Worm (Caenorhabditis elegans) whole organism, L4 larva: ENCODE measurements around the gene clec-51.

Experiments
- D1046.2 ChIP-seq: fragments of 200-800 bp; sonication (Bioruptor generic); IDR thresholded peaks from 2 replicates; pipeline ENCODE4 v1.3.6; 2022; ENCODE audit warnings: missing genetic modification characterization, missing compliant biosample characterization
- F10B5.3 ChIP-seq: sonication (generic microtip); optimal IDR thresholded peaks from 2 replicates; lab custom pipeline; 2016; ENCODE audit warnings: mild to moderate bottlenecking, missing genetic modification characterization, missing compliant biosample characterization
- F49E8.2 ChIP-seq: sonication (generic microtip); optimal IDR thresholded peaks from 2 replicates; lab custom pipeline; 2016; ENCODE audit warnings: missing compliant biosample characterization, mild to moderate bottlenecking, missing genetic modification characterization, borderline replicate concordance
- R02D3.7 ChIP-seq: fragments of 150-350 bp; sonication (generic microtip); optimal IDR thresholded peaks from 3 replicates; lab custom pipeline; 2014; ENCODE audit warnings: missing biosample characterization, missing genetic modification characterization
- T20F7.1 ChIP-seq: fragments of 200-800 bp; sonication (Bioruptor generic); optimal IDR thresholded peaks from 2 replicates; lab custom pipeline; 2018; ENCODE audit warnings: mild to moderate bottlenecking, missing genetic modification characterization, missing compliant biosample characterization
- Y75B8A.6 ChIP-seq: fragments of 200-800 bp; sonication (Bioruptor generic); IDR thresholded peaks from 2 replicates; pipeline ENCODE4 v1.3.6; 2022; ENCODE audit warnings: missing genetic modification reagents, missing genetic modification characterization, missing compliant biosample characterization
- ZK546.5 ChIP-seq, 2 experiments: sonication (generic microtip); optimal IDR thresholded peaks; 2 replicates each; lab custom pipeline; 2017; ENCODE audit warnings: missing biosample characterization in 2 of 2, missing genetic modification characterization in 2 of 2
- ama-1 ChIP-seq: fragments of 150-350 bp; optimal IDR thresholded peaks from 2 replicates; lab custom pipeline; 2014; ENCODE audit warnings: inconsistent platforms, mixed read lengths
- ceh-62 ChIP-seq: sonication (generic microtip); optimal IDR thresholded peaks from 2 replicates; lab custom pipeline; 2017; ENCODE audit warnings: missing biosample characterization, missing genetic modification characterization
- ctbp-1 ChIP-seq: fragments of 200-800 bp; sonication (Bioruptor generic); IDR thresholded peaks from 2 replicates; pipeline ENCODE4 v1.3.6; 2022; ENCODE audit warnings: missing genetic modification reagents, missing genetic modification characterization, missing compliant biosample characterization
- daf-12 ChIP-seq: fragments of 150-350 bp; optimal IDR thresholded peaks from 2 replicates; lab custom pipeline; 2014; ENCODE audit warnings: missing biosample characterization, missing genetic modification reagents, missing genetic modification characterization
- daf-16 ChIP-seq, 3 experiments: sonication (generic microtip); optimal IDR thresholded peaks; 2 replicates each; lab custom pipeline; 2016 to 2017; ENCODE audit warnings: missing genetic modification characterization in 3 of 3, missing genetic modification reagents in 3 of 3, mild to moderate bottlenecking in 2 of 3, missing compliant biosample characterization in 2 of 3, missing biosample characterization in 1 of 3, moderate library complexity in 1 of 3
- dmd-6 ChIP-seq: fragments of 200-800 bp; sonication (Bioruptor generic); IDR thresholded peaks from 2 replicates; pipeline ENCODE4 v1.3.6; 2022; ENCODE audit warnings: missing genetic modification reagents, missing genetic modification characterization, missing compliant biosample characterization
- dpl-1 ChIP-seq: fragments of 150-350 bp; optimal IDR thresholded peaks from 2 replicates; lab custom pipeline; 2014; ENCODE audit warnings: missing biosample characterization, missing genetic modification reagents, missing genetic modification characterization
- dve-1 ChIP-seq: sonication (generic microtip); optimal IDR thresholded peaks from 2 replicates; lab custom pipeline; 2017; ENCODE audit warnings: antibody characterized with exemption, mild to moderate bottlenecking, missing genetic modification characterization, missing compliant biosample characterization; ENCODE audit not compliant: insufficient read depth
- hif-1 ChIP-seq, 2 experiments: sonication (generic microtip); optimal IDR thresholded peaks; 2 replicates each; lab custom pipeline; 2016 to 2017; ENCODE audit warnings: missing compliant biosample characterization in 2 of 2, missing genetic modification characterization in 2 of 2, missing genetic modification reagents in 2 of 2, missing genotype in 2 of 2, mild to moderate bottlenecking in 1 of 2
- hlh-11 ChIP-seq: fragments of 200-800 bp; sonication (Bioruptor generic); optimal IDR thresholded peaks from 2 replicates; lab custom pipeline; 2018; ENCODE audit warnings: mild to moderate bottlenecking, missing genetic modification characterization, missing compliant biosample characterization
- lim-7 ChIP-seq: fragments of 200-800 bp; sonication (Bioruptor generic); IDR thresholded peaks from 2 replicates; pipeline ENCODE4 v1.3.6; 2022; ENCODE audit warnings: missing genetic modification characterization, missing compliant biosample characterization
- lin-1 ChIP-seq: fragments of 200-800 bp; sonication (Bioruptor generic); IDR thresholded peaks from 2 replicates; pipeline ENCODE4 v1.3.6; 2022; ENCODE audit warnings: missing genetic modification reagents, missing genetic modification characterization, missing compliant biosample characterization
- lin-15B ChIP-seq: fragments of 150-350 bp; sonication (generic microtip); optimal IDR thresholded peaks from 3 replicates; lab custom pipeline; 2014; ENCODE audit warnings: missing biosample characterization, missing genetic modification characterization
- lin-38 ChIP-seq: fragments of 200-800 bp; sonication (Bioruptor generic); IDR thresholded peaks from 2 replicates; pipeline ENCODE4 v1.3.6; 2022; ENCODE audit warnings: missing genetic modification reagents, missing genetic modification characterization, missing compliant biosample characterization
- lir-3 ChIP-seq: sonication (generic microtip); optimal IDR thresholded peaks from 2 replicates; lab custom pipeline; 2016; ENCODE audit warnings: mild to moderate bottlenecking, missing genetic modification characterization, missing compliant biosample characterization
- lsy-2 ChIP-seq, 2 experiments: fragments of 150-350 bp in 1 of 2; sonication (generic microtip) in 1 of 2; optimal IDR thresholded peaks; 2 replicates each; lab custom pipeline; 2014 to 2017; ENCODE audit warnings: missing biosample characterization in 2 of 2, missing genetic modification characterization in 2 of 2
- madf-9 ChIP-seq: fragments of 200-800 bp; sonication (Bioruptor generic); conservative IDR thresholded peaks from 2 replicates; pipeline ENCODE4 v1.3.6; 2022; ENCODE audit warnings: missing genetic modification reagents, missing genetic modification characterization, missing compliant biosample characterization
- mdl-1 ChIP-seq, 2 experiments: fragments of 150-350 bp in 1 of 2; sonication (generic microtip) in 1 of 2; optimal IDR thresholded peaks; 2 replicates each; lab custom pipeline; 2014 to 2017; ENCODE audit warnings: missing biosample characterization in 2 of 2, missing genetic modification characterization in 2 of 2
- mep-1 ChIP-seq: fragments of 150-350 bp; sonication (generic microtip); optimal IDR thresholded peaks from 3 replicates; lab custom pipeline; 2014; ENCODE audit warnings: missing biosample characterization, missing genetic modification characterization
- mes-2 ChIP-seq: sonication (generic microtip); optimal IDR thresholded peaks from 2 replicates; lab custom pipeline; 2016; ENCODE audit warnings: missing genotype, mild to moderate bottlenecking, missing genetic modification characterization, missing compliant biosample characterization; ENCODE audit not compliant: poor library complexity, severe bottlenecking
- mxl-2 ChIP-seq: fragments of 200-800 bp; sonication (Bioruptor generic); conservative IDR thresholded peaks from 2 replicates; pipeline ENCODE4 v1.3.6; 2022; ENCODE audit warnings: missing genetic modification reagents, missing genetic modification characterization, missing compliant biosample characterization
- nhr-10 ChIP-seq: fragments of 150-350 bp; optimal IDR thresholded peaks from 2 replicates; lab custom pipeline; 2014; ENCODE audit warnings: missing biosample characterization, missing genetic modification characterization
- nhr-11 ChIP-seq: fragments of 150-350 bp; optimal IDR thresholded peaks from 2 replicates; lab custom pipeline; 2014; ENCODE audit warnings: missing biosample characterization, missing genetic modification characterization
- nhr-25 ChIP-seq: sonication (generic microtip); optimal IDR thresholded peaks from 2 replicates; lab custom pipeline; 2017; ENCODE audit warnings: missing genetic modification characterization, mild to moderate bottlenecking, missing compliant biosample characterization, antibody characterized with exemption, moderate library complexity, borderline replicate concordance; ENCODE audit not compliant: insufficient read depth
- nhr-28 ChIP-seq: fragments of 150-350 bp; optimal IDR thresholded peaks from 2 replicates; lab custom pipeline; 2014; ENCODE audit warnings: missing biosample characterization, missing genetic modification characterization
- nhr-41 ChIP-seq: fragments of 200-800 bp; sonication (Bioruptor generic); IDR thresholded peaks from 2 replicates; pipeline ENCODE4 v1.3.6; 2022; ENCODE audit warnings: missing genetic modification reagents, missing genetic modification characterization, missing compliant biosample characterization
- nhr-48 ChIP-seq: sonication (generic microtip); optimal IDR thresholded peaks from 2 replicates; lab custom pipeline; 2016; ENCODE audit warnings: mild to moderate bottlenecking, missing genetic modification characterization, missing compliant biosample characterization
- nhr-77 ChIP-seq: fragments of 150-350 bp; optimal IDR thresholded peaks from 2 replicates; lab custom pipeline; 2014; ENCODE audit warnings: missing biosample characterization, missing genetic modification characterization
- pqm-1 ChIP-seq: sonication (generic microtip); optimal IDR thresholded peaks from 2 replicates; lab custom pipeline; 2017; ENCODE audit warnings: missing biosample characterization, missing genetic modification characterization
- spr-1 ChIP-seq: sonication (generic microtip); optimal IDR thresholded peaks from 2 replicates; lab custom pipeline; 2016; ENCODE audit warnings: mild to moderate bottlenecking, missing genetic modification characterization, missing compliant biosample characterization
- tag-97 ChIP-seq: fragments of 200-800 bp; sonication (Bioruptor generic); IDR thresholded peaks from 2 replicates; pipeline ENCODE4 v1.3.6; 2022; ENCODE audit warnings: missing genetic modification characterization, missing compliant biosample characterization
- unc-39 ChIP-seq: sonication (generic microtip); optimal IDR thresholded peaks from 2 replicates; lab custom pipeline; 2017; ENCODE audit warnings: missing biosample characterization, missing genetic modification characterization
- ztf-11 ChIP-seq: fragments of 150-350 bp; optimal IDR thresholded peaks from 2 replicates; lab custom pipeline; 2014; ENCODE audit warnings: missing biosample characterization, missing genetic modification characterization
- ztf-7 ChIP-seq: fragments of 150-350 bp; optimal IDR thresholded peaks from 2 replicates; lab custom pipeline; 2014; ENCODE audit warnings: missing biosample characterization, missing genetic modification characterization

The clec-51 gene

DNA sequence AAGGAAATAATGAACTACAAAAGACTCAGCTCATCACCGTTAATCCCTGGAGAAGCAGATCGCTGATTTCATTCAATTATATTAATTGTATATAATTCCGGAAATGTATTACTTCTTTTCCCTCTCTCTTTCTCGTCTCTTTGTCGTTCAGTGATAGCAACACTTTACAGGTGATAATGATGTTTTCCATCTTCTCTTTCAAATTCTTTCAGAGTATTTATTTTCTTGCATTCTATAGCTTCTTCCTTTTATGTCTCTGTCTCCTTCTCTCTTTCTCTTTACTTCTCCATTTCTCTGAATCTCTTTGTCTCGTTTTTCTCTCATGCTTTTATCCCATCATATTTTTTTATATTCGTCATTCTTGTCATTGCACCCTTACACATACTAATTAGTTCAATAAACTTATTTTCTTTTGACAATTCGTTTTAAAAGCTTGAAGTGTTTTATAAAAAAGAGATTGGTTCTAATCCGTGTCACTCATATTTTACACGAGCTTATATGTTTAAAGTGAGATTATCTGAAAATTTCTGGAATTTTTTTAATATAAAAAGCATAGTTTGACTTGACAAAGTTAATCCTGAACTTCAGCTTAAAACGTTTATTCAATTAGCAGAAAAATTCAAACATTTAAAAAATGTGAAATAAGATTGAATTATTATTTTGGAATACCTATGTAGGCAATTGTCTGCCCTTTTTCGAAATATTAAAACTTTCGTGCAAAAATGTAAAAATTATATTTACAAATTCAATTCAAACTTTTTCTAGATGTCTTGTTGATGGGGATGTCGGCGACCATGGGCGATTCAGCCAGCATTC, 20.7 kb downstream of the clec-51 start, which contains the start of gene pmk-2 (continued):
- TF ChIP-seq ZK546.5 (tag; optimal IDR thresholded peaks at IDR 0.05; lab: Kevin White, UChicago) (no peak), unc-39 (tag; lab: Kevin White, UChicago) (no peak), lin-15B (tag; lab: Kevin White, UChicago) (no peak), T20F7.1 (GFP tag; lab: Kevin White, UChicago) (peak; percentile 26), ztf-7 (tag; lab: Kevin White, UChicago) (no peak), spr-1 (tag; lab: Kevin White, UChicago) (no peak), dpl-1 (GFP tag; lab: Kevin White, UChicago) (no peak), lim-7 (no peak), D1046.2 (GFP tag; lab: Robert Waterston, UW) (no peak), nhr-77 (peak; percentile 47), madf-9 (GFP tag; lab: Robert Waterston, UW) (no peak), ama-1 (lab: Kevin White, UChicago) (no peak), daf-16 (GFP tag; optimal IDR thresholded peaks at IDR 0.05; lab: Kevin White, UChicago) (no peak), daf-16 (tag; optimal IDR thresholded peaks at IDR 0.05; lab: Kevin White, UChicago) (peak; percentile 83), F49E8.2 (tag; lab: Kevin White, UChicago) (no peak), tag-97 (GFP tag; lab: Robert Waterston, UW) (no peak), mdl-1 (tag; optimal IDR thresholded peaks at IDR 0.05; lab: Kevin White, UChicago) (peak in 1 of 2 experiments; percentile 18), lir-3 (tag; lab: Kevin White, UChicago) (no peak), R02D3.7 (tag; lab: Kevin White, UChicago) (no peak), nhr-48 (tag; lab: Kevin White, UChicago) (no peak), dmd-6 (GFP tag; lab: Robert Waterston, UW) (no peak), lsy-2 (tag; optimal IDR thresholded peaks at IDR 0.05; lab: Kevin White, UChicago) (peak in 1 of 2 experiments; percentile 22), mes-2 (tag; lab: Kevin White, UChicago) (no peak), daf-12 (tag; lab: Kevin White, UChicago) (no peak)

DNA sequence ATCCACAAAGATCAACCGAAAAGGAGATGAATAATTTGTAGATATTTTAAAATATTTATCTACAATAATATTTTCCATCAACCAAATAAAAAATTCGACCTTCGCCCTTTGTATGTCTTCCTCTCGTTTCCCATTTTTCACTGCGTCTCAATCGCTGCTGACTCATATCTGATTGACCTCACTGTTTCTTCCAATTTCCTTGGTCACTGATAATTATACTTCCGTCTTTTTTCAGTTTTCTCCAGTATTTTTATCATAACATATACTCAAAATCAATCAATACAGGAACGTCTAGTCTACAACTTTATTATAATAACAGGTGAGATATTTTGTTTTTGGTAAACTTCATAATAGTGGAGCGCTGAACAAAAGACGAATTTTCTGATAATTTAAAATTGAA, 24.6 kb downstream of the clec-51 start, which contains the start of gene pmk-3:
TSS of gene pmk-3 (plus strand) at position 236 of the 400 bp plus-strand sequence.
- no peak for TF ChIP-seq R02D3.7 (tag; lab: Kevin White, UChicago)
- peak; percentile 15 for TF ChIP-seq mes-2 (tag; lab: Kevin White, UChicago)
- no peak for TF ChIP-seq hif-1 (tag; optimal IDR thresholded peaks at IDR 0.05; lab: Kevin White, UChicago)
- TF ChIP-seq lin-38 (GFP tag; lab: Robert Waterston, UW), result no peak
- TF ChIP-seq daf-16 (GFP tag; optimal IDR thresholded peaks at IDR 0.05; lab: Kevin White, UChicago), result peak in 1 of 2 experiments; percentile 17
- TF ChIP-seq daf-16 (tag; optimal IDR thresholded peaks at IDR 0.05; lab: Kevin White, UChicago), result peak; percentile 7
- TF ChIP-seq nhr-28, result peak; percentile 61
- TF ChIP-seq mep-1 (tag; lab: Kevin White, UChicago), result peak; percentile 19
- peak; percentile 36 for TF ChIP-seq pqm-1
- TF ChIP-seq dve-1, result peak; percentile 55
- TF ChIP-seq hlh-11 (tag; lab: Kevin White, UChicago), result peak; percentile 18
- TF ChIP-seq nhr-11 (tag; lab: Kevin White, UChicago), result no peak

DNA sequence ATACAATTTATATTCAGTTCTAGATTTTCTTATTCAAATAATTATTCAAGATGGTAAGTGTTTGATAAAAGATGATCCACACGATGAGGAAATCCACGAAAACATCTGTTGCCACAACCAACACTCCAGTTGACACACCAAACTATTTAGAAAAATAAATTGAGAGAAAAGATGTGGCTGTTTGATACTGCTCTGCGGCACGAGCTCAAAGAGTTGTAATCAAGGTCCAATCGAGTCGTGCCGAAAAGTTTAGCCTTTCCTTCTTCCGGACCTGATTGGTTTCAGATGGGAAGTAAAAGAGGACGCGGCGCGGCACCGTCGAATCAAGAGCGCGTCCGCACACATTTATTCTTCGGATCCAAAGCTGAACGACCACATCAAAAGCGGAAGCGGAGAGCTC, 27.1 kb downstream of the clec-51 start:
- TF ChIP-seq ztf-11 (tag; lab: Kevin White, UChicago) (no peak), ceh-62 (tag; lab: Kevin White, UChicago) (no peak), nhr-28 (no peak), hif-1 (tag; optimal IDR thresholded peaks at IDR 0.05; lab: Kevin White, UChicago) (no peak), Y75B8A.6 (GFP tag; lab: Robert Waterston, UW) (no peak), nhr-41 (no peak), nhr-25 (tag; lab: Kevin White, UChicago) (no peak), unc-39 (tag; lab: Kevin White, UChicago) (no peak), lin-1 (GFP tag; lab: Robert Waterston, UW) (no peak), mxl-2 (no peak), nhr-10 (tag; lab: Kevin White, UChicago) (no peak), tag-97 (GFP tag; lab: Robert Waterston, UW) (no peak), F10B5.3 (tag; lab: Kevin White, UChicago) (no peak), ctbp-1 (GFP tag; lab: Robert Waterston, UW) (no peak)
